Fruit fly (Drosophila melanogaster) S2 (cell line): Measurements from ENCODE around the gene Tmtc1.

Source experiments
- CG8478 ChIP-seq: fragments of >200 bp; optimal IDR thresholded peaks from 2 replicates; lab custom pipeline; 2018
- CTCF ChIP-seq, 2 experiments: fragments of >200 bp; optimal IDR thresholded peaks; 2 replicates each; lab custom pipeline; 2018

- TF ChIP-seq CTCF (optimal IDR thresholded peaks at IDR 0.05; lab: Kevin White, UChicago), result no peak
- no peak for TF ChIP-seq CG8478 (lab: Kevin White, UChicago)
Measured at dm6 chr2L:2664762-2665161, 12.8 kb upstream of the Tmtc1 start, which contains the start of gene Trf4.
